Fruit fly (Drosophila melanogaster): Measurements from ENCODE around the gene Nup58.

DNA sequence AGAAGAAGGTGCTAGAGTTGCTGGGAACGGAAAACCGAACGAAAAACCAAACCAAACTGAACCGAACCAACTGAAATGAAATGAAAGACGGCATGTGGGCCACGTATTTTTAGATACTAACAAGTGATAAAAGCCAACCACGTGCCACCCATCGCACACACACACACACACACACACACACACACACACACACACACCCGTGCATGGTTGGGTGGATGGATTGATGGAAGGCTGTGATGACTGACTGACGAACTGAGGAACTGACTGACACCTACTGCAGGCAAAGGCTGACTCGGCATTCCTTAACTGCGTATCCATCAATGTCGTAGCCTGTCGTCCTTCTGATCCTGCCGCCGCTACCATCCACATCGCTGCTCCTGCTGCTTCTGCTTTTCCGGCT lies 37.6 kb downstream of the Nup58 start:
- no peak for TF ChIP-seq gl (tag; optimal IDR thresholded peaks at IDR 0.05)
- no peak for TF ChIP-seq CG12605 (GFP tag; IDR thresholded peaks at IDR 0.05)
- TF ChIP-seq CG9948 (tag; optimal IDR thresholded peaks at IDR 0.05), result no peak
- TF ChIP-seq CG8159 (tag; optimal IDR thresholded peaks at IDR 0.05), result no peak
